Worm (Caenorhabditis elegans): Measurements from ENCODE around the gene nhr-14.

- no peak for TF ChIP-seq lin-35 (GFP tag; optimal IDR thresholded peaks at IDR 0.05)
- TF ChIP-seq B0019.2 (GFP tag; conservative IDR thresholded peaks at IDR 0.05) = no peak
- no peak for TF ChIP-seq nhr-90 (tag; optimal IDR thresholded peaks at IDR 0.05)
- TF ChIP-seq unc-62 (GFP tag; optimal IDR thresholded peaks at IDR 0.05) = no peak
- no peak for TF ChIP-seq Y79H2A.3 (GFP tag; conservative IDR thresholded peaks at IDR 0.05)
- TF ChIP-seq mcd-1 (GFP tag; IDR thresholded peaks at IDR 0.05) = no peak
- no peak for TF ChIP-seq ama-1 (optimal IDR thresholded peaks at IDR 0.05)
- no peak for TF ChIP-seq ama-1 (GFP tag; optimal IDR thresholded peaks at IDR 0.05)
- TF ChIP-seq F22D6.2 (tag; optimal IDR thresholded peaks at IDR 0.05) = no peak
- TF ChIP-seq sea-2 (GFP tag; IDR thresholded peaks at IDR 0.05) = no peak
- no peak for TF ChIP-seq mel-28 (tag; optimal IDR thresholded peaks at IDR 0.05; ENCODE audit: borderline replicate concordance)
Observed at ce11 chrX:8470126-8470772, 5.7 kb downstream of the nhr-14 start, which contains the start of gene mec-10.
